Worm (Caenorhabditis elegans) whole organism, L3 larva: ENCODE results near the gene K09C4.7.

Experiments used
- R02D3.7 ChIP-seq: fragments of 150-350 bp; optimal IDR thresholded peaks from 2 replicates; lab custom pipeline; 2014; ENCODE audit warnings: missing biosample characterization, missing genetic modification characterization
- ZK546.5 ChIP-seq: sonication (generic microtip); optimal IDR thresholded peaks from 2 replicates; lab custom pipeline; 2017; ENCODE audit warnings: missing biosample characterization, missing genetic modification characterization
- ceh-16 ChIP-seq: sonication (generic microtip); optimal IDR thresholded peaks from 2 replicates; lab custom pipeline; 2017; ENCODE audit warnings: missing biosample characterization, missing genetic modification characterization
- ceh-82 ChIP-seq: fragments of 150-350 bp; optimal IDR thresholded peaks from 2 replicates; lab custom pipeline; 2014; ENCODE audit warnings: missing biosample characterization, missing genetic modification characterization
- ceh-9 ChIP-seq: sonication (generic microtip); optimal IDR thresholded peaks from 2 replicates; lab custom pipeline; 2018; ENCODE audit warnings: missing biosample characterization, missing genetic modification characterization
- egl-27 ChIP-seq: sonication (generic microtip); optimal IDR thresholded peaks from 4 replicates; lab custom pipeline; 2017; ENCODE audit warnings: missing biosample characterization, missing genetic modification reagents, missing genetic modification characterization
- egl-5 ChIP-seq: fragments of 150-350 bp; optimal IDR thresholded peaks from 2 replicates; lab custom pipeline; 2017; ENCODE audit warnings: missing biosample characterization, missing genetic modification reagents, missing genetic modification characterization, inconsistent platforms
- elt-2 ChIP-seq: sonication (generic microtip); optimal IDR thresholded peaks from 2 replicates; lab custom pipeline; 2016; ENCODE audit warnings: missing genetic modification reagents, mild to moderate bottlenecking, missing genetic modification characterization, missing compliant biosample characterization
- elt-3 ChIP-seq, 3 experiments: fragments of 150-350 bp in 1 of 3; sonication (generic microtip) in 2 of 3; optimal IDR thresholded peaks; 2 replicates in 2 of 3; 4 replicates in 1 of 3; lab custom pipeline; 2014 to 2017; ENCODE audit warnings: missing biosample characterization in 3 of 3, missing genetic modification characterization in 3 of 3
- eor-1 ChIP-seq, 2 experiments: fragments of 150-350 bp; optimal IDR thresholded peaks; 2 replicates each; lab custom pipeline; 2014 to 2018; ENCODE audit warnings: missing biosample characterization in 2 of 2, missing genetic modification characterization in 2 of 2
- fkh-10 ChIP-seq: sonication (generic microtip); optimal IDR thresholded peaks from 2 replicates; lab custom pipeline; 2017; ENCODE audit warnings: missing biosample characterization, missing genetic modification reagents, missing genetic modification characterization
- hmg-11 ChIP-seq: sonication (generic microtip); optimal IDR thresholded peaks from 2 replicates; lab custom pipeline; 2016; ENCODE audit warnings: missing genetic modification characterization, missing compliant biosample characterization
- jun-1 ChIP-seq: fragments of 150-350 bp; optimal IDR thresholded peaks from 2 replicates; lab custom pipeline; 2014; ENCODE audit warnings: missing biosample characterization, missing genetic modification reagents, missing genetic modification characterization
- lin-15B ChIP-seq: fragments of 150-350 bp; optimal IDR thresholded peaks from 2 replicates; lab custom pipeline; 2014; ENCODE audit warnings: missing biosample characterization, missing genetic modification characterization
- lin-39 ChIP-seq: fragments of 150-350 bp; optimal IDR thresholded peaks from 2 replicates; lab custom pipeline; 2018; ENCODE audit warnings: missing biosample characterization, missing genetic modification reagents, missing genetic modification characterization
- mdl-1 ChIP-seq: fragments of 150-350 bp; optimal IDR thresholded peaks from 2 replicates; lab custom pipeline; 2014; ENCODE audit warnings: missing biosample characterization, missing genetic modification characterization
- nfya-1 ChIP-seq: sonication (generic microtip); optimal IDR thresholded peaks from 2 replicates; lab custom pipeline; 2017; ENCODE audit warnings: missing genetic modification characterization, mild to moderate bottlenecking, missing compliant biosample characterization, antibody characterized with exemption, moderate library complexity; ENCODE audit not compliant: insufficient read depth
- nhr-11 ChIP-seq: fragments of 150-350 bp; optimal IDR thresholded peaks from 2 replicates; lab custom pipeline; 2014; ENCODE audit warnings: missing biosample characterization, missing genetic modification characterization
- nhr-12 ChIP-seq: fragments of 150-350 bp; optimal IDR thresholded peaks from 2 replicates; lab custom pipeline; 2014; ENCODE audit warnings: missing biosample characterization, missing genetic modification characterization
- nhr-23 ChIP-seq: fragments of 150-350 bp; optimal IDR thresholded peaks from 2 replicates; lab custom pipeline; 2014; ENCODE audit warnings: missing biosample characterization, missing genetic modification reagents, missing genetic modification characterization
- nhr-237 ChIP-seq: fragments of 150-350 bp; optimal IDR thresholded peaks from 2 replicates; lab custom pipeline; 2014; ENCODE audit warnings: missing biosample characterization, missing genetic modification characterization
- nhr-28 ChIP-seq: fragments of 150-350 bp; optimal IDR thresholded peaks from 2 replicates; lab custom pipeline; 2014; ENCODE audit warnings: missing biosample characterization, missing genetic modification characterization
- nhr-43 ChIP-seq: sonication (generic microtip); optimal IDR thresholded peaks from 2 replicates; lab custom pipeline; 2016; ENCODE audit warnings: mild to moderate bottlenecking, missing genetic modification characterization, missing compliant biosample characterization; ENCODE audit not compliant: poor library complexity, severe bottlenecking
- nhr-76 ChIP-seq: fragments of 150-350 bp; sonication (generic microtip); optimal IDR thresholded peaks from 5 replicates; lab custom pipeline; 2014; ENCODE audit warnings: missing biosample characterization, missing genetic modification characterization
- nhr-77 ChIP-seq: fragments of 150-350 bp; optimal IDR thresholded peaks from 2 replicates; lab custom pipeline; 2014; ENCODE audit warnings: missing biosample characterization, missing genetic modification characterization
- pha-4 ChIP-seq: fragments of 150-350 bp; optimal IDR thresholded peaks from 2 replicates; lab custom pipeline; 2014; ENCODE audit warnings: missing biosample characterization, missing genetic modification reagents, missing genetic modification characterization
- pqm-1 ChIP-seq: fragments of 150-350 bp; optimal IDR thresholded peaks from 2 replicates; lab custom pipeline; 2017; ENCODE audit warnings: missing biosample characterization, missing genetic modification characterization, inconsistent platforms
- snpc-4 ChIP-seq: fragments of 150-350 bp; optimal IDR thresholded peaks from 2 replicates; lab custom pipeline; 2014; ENCODE audit warnings: missing biosample characterization, missing genetic modification characterization
- tbx-2 ChIP-seq: sonication (generic microtip); optimal IDR thresholded peaks from 2 replicates; lab custom pipeline; 2016; ENCODE audit warnings: mild to moderate bottlenecking, missing genetic modification characterization, missing compliant biosample characterization
- unc-39 ChIP-seq: sonication (generic microtip); optimal IDR thresholded peaks from 4 replicates; lab custom pipeline; 2017; ENCODE audit warnings: missing biosample characterization, missing genetic modification characterization
- zag-1 ChIP-seq: fragments of 150-350 bp; optimal IDR thresholded peaks from 2 replicates; lab custom pipeline; 2014; ENCODE audit warnings: missing biosample characterization, missing genetic modification characterization
- ztf-11 ChIP-seq: fragments of 150-350 bp; optimal IDR thresholded peaks from 2 replicates; lab custom pipeline; 2014; ENCODE audit warnings: missing biosample characterization, missing genetic modification characterization

K09C4.7 gene

DNA sequence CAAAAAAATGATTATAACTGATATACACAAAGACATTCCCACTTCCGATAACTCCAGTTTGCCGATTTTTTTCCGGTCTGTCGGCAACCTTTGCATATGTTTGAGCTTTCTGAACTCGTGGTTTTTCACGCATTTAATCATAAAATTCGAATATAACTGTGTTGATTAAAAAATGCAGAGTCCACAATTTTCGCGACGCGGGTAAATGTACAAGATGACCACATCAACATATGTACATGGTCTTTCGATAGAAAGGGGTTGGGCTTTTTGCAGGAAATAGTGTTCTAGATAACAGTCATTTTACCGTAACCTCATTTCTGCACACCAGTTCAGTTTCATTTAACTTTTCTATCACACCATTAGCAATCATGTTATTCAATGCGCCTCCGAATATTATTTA lies 9.6 kb downstream of the K09C4.7 start, which contains the start of gene K09C4.5:
TSS of gene K09C4.5 (plus strand) at position 326 of the 400 bp plus-strand sequence.
- peak; percentile 49 for TF ChIP-seq elt-2
- peak; percentile 11 for TF ChIP-seq pha-4
- TF ChIP-seq elt-3 (tag; optimal IDR thresholded peaks at IDR 0.05; lab: Kevin White, UChicago) = no peak
- TF ChIP-seq pqm-1 (tag; lab: Kevin White, UChicago) = peak; percentile 30

DNA sequence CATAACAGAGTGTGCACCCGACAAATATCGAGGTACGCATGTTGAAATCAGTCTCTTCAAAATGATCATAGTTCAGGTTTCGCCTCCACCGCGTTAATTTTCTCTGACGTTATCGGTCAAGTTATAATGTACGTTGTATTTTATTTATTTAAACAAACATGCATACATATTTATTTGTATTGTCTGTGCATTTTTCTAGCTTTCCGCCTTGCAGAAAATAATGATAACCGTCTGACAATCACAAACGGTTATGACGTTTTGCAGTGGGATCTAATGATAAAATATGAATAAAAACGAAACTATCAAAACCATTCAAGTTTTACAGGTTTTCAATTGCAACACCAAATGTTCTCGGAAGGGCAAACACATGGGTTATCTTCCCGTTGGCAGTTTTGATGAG lies 10.5 kb downstream of the K09C4.7 start:
- no peak for TF ChIP-seq hmg-11 (tag; lab: Kevin White, UChicago)
- no peak for TF ChIP-seq nhr-28
- TF ChIP-seq jun-1 (tag; lab: Kevin White, UChicago) = peak; percentile 19
- peak; percentile 55 for TF ChIP-seq pqm-1 (tag; lab: Kevin White, UChicago)
- TF ChIP-seq lin-39 (tag; lab: Kevin White, UChicago) = no peak
- no peak for TF ChIP-seq zag-1 (tag; lab: Kevin White, UChicago)
- TF ChIP-seq ceh-16 (tag; lab: Kevin White, UChicago) = no peak
- no peak for TF ChIP-seq ceh-9
- TF ChIP-seq nhr-43 (tag; lab: Kevin White, UChicago) = no peak
- peak; percentile 12 for TF ChIP-seq pha-4
- peak; percentile 79 for TF ChIP-seq elt-2
- no peak for TF ChIP-seq elt-3 (tag; optimal IDR thresholded peaks at IDR 0.05; lab: Kevin White, UChicago)
- no peak for TF ChIP-seq ztf-11
- no peak for TF ChIP-seq nhr-77
- no peak for TF ChIP-seq mdl-1 (tag; lab: Kevin White, UChicago)

DNA sequence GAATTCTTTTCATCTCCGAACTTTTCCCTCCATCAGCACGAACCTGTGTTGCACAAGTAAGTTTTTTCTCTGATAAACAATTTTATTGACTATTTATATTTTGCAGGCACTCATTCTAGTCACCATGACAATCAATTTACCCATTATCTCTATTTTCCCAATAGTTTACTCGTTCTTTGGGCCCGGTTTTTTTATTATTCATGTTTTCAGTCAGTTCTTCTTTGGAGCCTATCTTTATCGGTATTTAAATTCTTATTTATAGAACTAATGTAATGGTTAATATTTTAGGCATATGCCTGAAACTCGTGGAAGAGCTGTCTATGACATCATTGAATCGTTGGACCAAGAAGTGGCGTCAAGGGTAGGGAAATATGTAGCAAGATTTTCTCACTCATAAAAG lies 12.3 kb downstream of the K09C4.7 start:
- no peak for TF ChIP-seq nhr-11

DNA sequence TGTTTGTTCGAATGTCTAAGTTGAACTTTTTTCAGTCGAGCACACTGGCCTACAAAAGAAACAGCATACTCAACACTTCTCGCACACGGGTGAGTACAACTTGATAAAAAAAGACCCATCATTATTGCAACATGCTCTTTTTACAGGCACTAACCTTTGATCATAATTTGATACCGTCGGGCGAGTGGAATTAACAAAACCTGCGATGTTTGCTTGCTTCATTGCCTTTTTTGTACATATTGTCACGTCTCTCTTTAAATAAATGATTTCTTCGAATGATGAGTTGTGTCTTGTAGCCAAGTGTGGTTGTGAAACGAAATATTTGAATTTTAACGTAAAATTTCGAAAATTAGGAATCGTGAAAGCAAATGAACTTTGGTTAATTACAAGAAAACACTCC lies 12.8 kb downstream of the K09C4.7 start:
- TF ChIP-seq nhr-237 (tag; lab: Kevin White, UChicago) = no peak
- TF ChIP-seq pha-4 = peak; percentile 58
- peak; percentile 78 for TF ChIP-seq elt-2
- peak; percentile 92 for TF ChIP-seq pqm-1 (tag; lab: Kevin White, UChicago)

DNA sequence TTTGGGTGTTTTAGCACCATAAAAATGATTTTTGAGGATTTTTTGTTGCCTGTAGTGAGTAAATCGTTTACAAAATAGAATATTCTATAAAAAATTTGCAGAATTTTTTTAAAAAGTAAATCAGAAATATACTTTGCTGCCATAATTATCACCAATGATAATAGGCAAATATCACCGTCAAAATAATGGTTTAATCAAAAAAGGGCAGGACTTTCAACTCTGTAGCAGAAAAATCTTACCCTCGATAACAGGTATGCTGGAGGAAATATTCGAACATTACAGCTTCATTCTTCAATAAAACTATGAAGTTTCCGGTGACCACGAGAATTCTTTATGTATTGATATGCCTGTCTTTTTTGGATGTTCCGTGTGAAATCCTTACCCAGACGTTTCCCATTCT lies 16.5 kb downstream of the K09C4.7 start, which contains the start of gene K09C4.4:
TSS of gene K09C4.4 (plus strand) at position 301 of the 400 bp plus-strand sequence.
- no peak for TF ChIP-seq nhr-237 (tag; lab: Kevin White, UChicago)

DNA sequence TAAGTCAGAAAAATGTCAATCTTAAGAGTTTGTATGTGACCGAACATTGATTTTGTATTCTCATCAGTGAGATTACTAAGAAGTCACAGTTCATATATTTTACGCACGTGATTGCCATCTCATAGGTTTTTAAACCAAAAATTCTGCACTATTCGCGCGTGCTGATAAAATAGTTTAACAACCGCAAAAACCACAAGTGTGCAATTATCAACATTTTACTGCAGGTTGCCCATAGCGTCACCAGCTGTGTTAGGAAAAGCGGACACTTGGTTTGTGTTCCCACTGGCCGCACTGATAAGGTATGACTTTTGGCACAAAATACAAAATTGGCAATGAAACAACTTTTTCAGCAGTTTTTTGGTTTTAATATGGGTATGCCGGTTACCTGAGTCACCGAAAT lies 17.5 kb downstream of the K09C4.7 start:
- TF ChIP-seq jun-1 (tag; lab: Kevin White, UChicago) (peak; percentile 83), pha-4 (peak; percentile 45), nhr-76 (tag; lab: Kevin White, UChicago) (no peak), elt-2 (peak; percentile 96), pqm-1 (tag; lab: Kevin White, UChicago) (peak; percentile 98), egl-5 (tag; lab: Kevin White, UChicago) (no peak), tbx-2 (tag; lab: Kevin White, UChicago) (no peak)

DNA sequence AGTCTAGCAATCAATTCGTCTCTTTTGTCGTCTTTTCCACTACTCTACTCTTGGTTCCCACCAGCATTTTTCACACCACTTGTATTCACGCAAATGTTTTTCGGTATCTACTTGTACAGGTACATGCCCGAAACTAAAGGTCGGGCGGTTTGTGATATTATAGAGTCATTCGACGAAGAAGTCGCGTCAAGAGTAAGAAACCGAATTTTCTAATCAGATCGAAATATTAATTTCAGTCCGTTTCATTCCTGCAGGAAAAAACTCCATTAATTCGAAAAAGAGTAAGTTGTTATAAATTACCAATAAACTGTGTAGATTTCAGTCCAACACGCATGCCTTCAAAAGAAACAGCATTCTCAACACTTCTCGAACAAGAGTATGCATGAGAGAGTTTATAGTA lies 19.3 kb downstream of the K09C4.7 start:
- no peak for TF ChIP-seq unc-39
- TF ChIP-seq nhr-11 = no peak
- no peak for TF ChIP-seq pha-4
- no peak for TF ChIP-seq egl-27 (tag; lab: Kevin White, UChicago)
- no peak for TF ChIP-seq mdl-1 (tag; lab: Kevin White, UChicago)
- no peak for TF ChIP-seq eor-1 (tag; optimal IDR thresholded peaks at IDR 0.05; lab: Kevin White, UChicago)
- TF ChIP-seq nhr-12 (tag; lab: Kevin White, UChicago) = no peak
- no peak for TF ChIP-seq nhr-23 (tag; lab: Kevin White, UChicago)
- TF ChIP-seq ceh-82 (tag; lab: Kevin White, UChicago) = no peak
- TF ChIP-seq jun-1 (tag; lab: Kevin White, UChicago) = no peak

DNA sequence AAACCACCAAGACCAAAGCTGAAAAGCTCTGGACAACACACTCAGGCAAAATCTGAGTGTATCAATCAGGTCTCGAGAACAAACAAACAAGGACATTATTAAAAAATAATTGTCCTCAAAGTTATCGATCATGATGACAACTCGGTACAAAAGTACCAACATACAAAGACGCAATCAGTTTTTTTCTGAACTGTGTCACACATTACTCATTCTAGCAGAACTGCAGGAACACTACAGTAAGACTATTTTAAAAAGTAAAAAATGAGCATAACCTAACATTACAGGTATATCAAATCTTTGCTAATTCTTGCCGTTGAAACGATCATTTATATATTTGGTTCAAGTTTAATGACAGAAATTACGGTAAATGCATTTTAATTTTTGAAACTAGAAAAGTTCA lies 23.5 kb downstream of the K09C4.7 start, which contains the start of gene K09C4.2:
TSS of gene K09C4.2 (plus strand) at position 301 of the 400 bp plus-strand sequence.
- TF ChIP-seq nhr-77 (no peak), nfya-1 (tag; lab: Kevin White, UChicago) (no peak), lin-15B (tag; lab: Kevin White, UChicago) (no peak), ceh-16 (tag; lab: Kevin White, UChicago) (no peak), elt-3 (tag; optimal IDR thresholded peaks at IDR 0.05; lab: Kevin White, UChicago) (no peak), ZK546.5 (no peak), nhr-11 (no peak), snpc-4 (no peak), ztf-11 (no peak), ceh-9 (no peak), nhr-28 (no peak), nhr-76 (tag; lab: Kevin White, UChicago) (no peak), fkh-10 (no peak), R02D3.7 (no peak), mdl-1 (tag; lab: Kevin White, UChicago) (no peak)
